Fruit fly (Drosophila melanogaster) whole organism, embryonic: Measurements from ENCODE around the gene mRpL30.
A peak's percentile ranks its signal among the peaks of the same experiment; 100 is the strongest.

ENCODE experiments used
- Adf1 ChIP-seq: fragments of 200-800 bp; sonication (Bioruptor generic); IDR thresholded peaks from 2 replicates; pipeline ENCODE4 v1.3.6; 2022; ENCODE audit warnings: missing biosample characterization, missing genetic modification characterization
- B-H1 ChIP-seq: fragments of 200-800 bp; sonication (Bioruptor generic); IDR thresholded peaks from 3 replicates; pipeline ENCODE4 v1.3.6; 2022; ENCODE audit warnings: missing biosample characterization, missing genetic modification characterization
- CG10462 ChIP-seq: fragments of 200-800 bp; sonication (Bioruptor generic); optimal IDR thresholded peaks from 2 replicates; lab custom pipeline; 2016; ENCODE audit warnings: missing biosample characterization, missing genetic modification characterization
- CG11456 ChIP-seq: fragments of 200-800 bp; sonication (Bioruptor generic); IDR thresholded peaks from 3 replicates; pipeline ENCODE4 v1.3.6; 2022; ENCODE audit warnings: missing biosample characterization, missing genetic modification characterization
- CG12155 ChIP-seq: fragments of 200-800 bp; sonication (Bioruptor generic); optimal IDR thresholded peaks from 3 replicates; lab custom pipeline; 2016; ENCODE audit warnings: missing biosample characterization, missing genetic modification characterization
- CG13894 ChIP-seq: fragments of 200-800 bp; sonication (Bioruptor generic); optimal IDR thresholded peaks from 3 replicates; lab custom pipeline; 2018; ENCODE audit warnings: missing biosample characterization, mild to moderate bottlenecking, missing genetic modification characterization, moderate library complexity
- CG14710 ChIP-seq: fragments of 200-800 bp; sonication (Bioruptor generic); optimal IDR thresholded peaks from 3 replicates; lab custom pipeline; 2019; ENCODE audit warnings: missing biosample characterization, mild to moderate bottlenecking, missing genetic modification characterization, moderate library complexity
- CG16813 ChIP-seq: fragments of 200-800 bp; sonication (Bioruptor generic); IDR thresholded peaks from 3 replicates; pipeline ENCODE4 v1.3.6; 2022; ENCODE audit warnings: missing biosample characterization, missing genetic modification characterization; ENCODE audit not compliant: partially characterized antibody
- CG17361 ChIP-seq: fragments of 200-800 bp; sonication (Bioruptor generic); IDR thresholded peaks from 3 replicates; pipeline ENCODE4 v1.3.6; 2022; ENCODE audit warnings: missing biosample characterization, missing genetic modification characterization
- CG18599 ChIP-seq: fragments of 200-800 bp; sonication (Bioruptor generic); optimal IDR thresholded peaks from 3 replicates; lab custom pipeline; 2017; ENCODE audit warnings: missing biosample characterization, missing genetic modification characterization, mild to moderate bottlenecking, moderate library complexity, missing genetic modification reagents
- CG2199 ChIP-seq: fragments of 200-800 bp; sonication (Bioruptor generic); IDR thresholded peaks from 3 replicates; pipeline ENCODE4 v1.3.6; 2022; ENCODE audit warnings: missing biosample characterization, missing genetic modification characterization
- CG2678 ChIP-seq: fragments of 200-800 bp; sonication (Bioruptor generic); optimal IDR thresholded peaks from 3 replicates; lab custom pipeline; 2019; ENCODE audit warnings: missing biosample characterization, mild to moderate bottlenecking, missing genetic modification characterization, moderate library complexity
- CG30403 ChIP-seq: fragments of 200-800 bp; sonication (Bioruptor generic); optimal IDR thresholded peaks from 3 replicates; lab custom pipeline; 2016; ENCODE audit warnings: missing biosample characterization, missing genetic modification characterization
- CG31441 ChIP-seq: fragments of 200-800 bp; sonication (Bioruptor generic); IDR thresholded peaks from 2 replicates; pipeline ENCODE4 v1.3.6; 2022; ENCODE audit warnings: missing biosample characterization, missing genetic modification characterization
- CG32767 ChIP-seq: fragments of 200-800 bp; sonication (Bioruptor generic); IDR thresholded peaks from 2 replicates; pipeline ENCODE4 v1.3.6; 2022; ENCODE audit warnings: missing biosample characterization, missing genetic modification characterization
- CG3407 ChIP-seq: fragments of 200-800 bp; sonication (Bioruptor generic); optimal IDR thresholded peaks from 2 replicates; lab custom pipeline; 2018; ENCODE audit warnings: missing biosample characterization, mild to moderate bottlenecking, missing genetic modification characterization
- CG4360 ChIP-seq: fragments of 200-800 bp; sonication (Bioruptor generic); IDR thresholded peaks from 2 replicates; pipeline ENCODE4 v1.3.6; 2022; ENCODE audit warnings: missing biosample characterization, missing genetic modification characterization
- CG4617 ChIP-seq: fragments of 200-800 bp; sonication (Bioruptor generic); optimal IDR thresholded peaks from 3 replicates; lab custom pipeline; 2016; ENCODE audit warnings: missing biosample characterization, missing genetic modification characterization, borderline replicate concordance
- CG6813 ChIP-seq: fragments of 200-800 bp; sonication (Bioruptor generic); optimal IDR thresholded peaks from 2 replicates; lab custom pipeline; 2017; ENCODE audit warnings: missing biosample characterization, missing genetic modification characterization, mild to moderate bottlenecking, moderate library complexity, missing genetic modification reagents
- CG8089 ChIP-seq: fragments of 200-800 bp; sonication (Bioruptor generic); optimal IDR thresholded peaks from 3 replicates; lab custom pipeline; 2016; ENCODE audit warnings: missing biosample characterization, missing genetic modification characterization
- CoRest ChIP-seq: fragments of 200-800 bp; sonication (Bioruptor generic); optimal IDR thresholded peaks from 3 replicates; lab custom pipeline; 2018; ENCODE audit warnings: missing biosample characterization, mild to moderate bottlenecking, missing genetic modification characterization, moderate library complexity
- Deaf1 ChIP-seq: fragments of 200-800 bp; optimal IDR thresholded peaks from 3 replicates; lab custom pipeline; 2019; ENCODE audit warnings: missing biosample characterization, mild to moderate bottlenecking, missing genetic modification characterization, moderate library complexity
- ERR ChIP-seq: fragments of 200-800 bp; sonication (Bioruptor generic); optimal IDR thresholded peaks from 2 replicates; lab custom pipeline; 2016; ENCODE audit warnings: missing biosample characterization, missing genetic modification characterization
- Eip74EF ChIP-seq, 2 experiments: fragments of 200-800 bp in 1 of 2; fragments of >200 bp in 1 of 2; sonication (Bioruptor generic) in 1 of 2; optimal IDR thresholded peaks; 2 replicates each; lab custom pipeline; 2017 to 2019; ENCODE audit warnings: missing biosample characterization in 2 of 2, missing genetic modification characterization in 2 of 2, mild to moderate bottlenecking in 1 of 2, moderate library complexity in 1 of 2
- Elba2 ChIP-seq: fragments of 200-800 bp; sonication (Bioruptor generic); optimal IDR thresholded peaks from 3 replicates; lab custom pipeline; 2016; ENCODE audit warnings: missing biosample characterization, missing genetic modification characterization
- HmgD ChIP-seq: fragments of 200-800 bp; sonication (Bioruptor generic); optimal IDR thresholded peaks from 3 replicates; lab custom pipeline; 2016; ENCODE audit warnings: missing biosample characterization, missing genetic modification characterization
- Hr51 ChIP-seq, 2 experiments: fragments of 200-800 bp; sonication (Bioruptor generic); optimal IDR thresholded peaks; 2 replicates in 1 of 2; 3 replicates in 1 of 2; lab custom pipeline; 2016 to 2018; ENCODE audit warnings: missing biosample characterization in 2 of 2, missing genetic modification characterization in 2 of 2, mild to moderate bottlenecking in 1 of 2, moderate library complexity in 1 of 2
- Scr ChIP-seq: fragments of 200-800 bp; sonication (Bioruptor generic); IDR thresholded peaks from 2 replicates; pipeline ENCODE4 v1.3.6; 2022; ENCODE audit warnings: missing biosample characterization, missing genetic modification characterization; ENCODE audit not compliant: partially characterized antibody
- Sin3A ChIP-seq: fragments of >200 bp; optimal IDR thresholded peaks from 2 replicates; lab custom pipeline; 2018
- Tbp ChIP-seq: fragments of >200 bp; optimal IDR thresholded peaks from 2 replicates; lab custom pipeline; 2018; ENCODE audit warnings: missing biosample characterization, missing genetic modification characterization
- YL-1 ChIP-seq: fragments of 200-800 bp; sonication (Bioruptor generic); optimal IDR thresholded peaks from 3 replicates; lab custom pipeline; 2017; ENCODE audit warnings: missing biosample characterization, mild to moderate bottlenecking, missing genetic modification characterization
- chinmo ChIP-seq: fragments of 200-800 bp; sonication (Bioruptor generic); IDR thresholded peaks from 4 replicates; pipeline ENCODE4 v1.3.6; 2022; ENCODE audit warnings: missing biosample characterization, missing genetic modification characterization; ENCODE audit not compliant: partially characterized antibody
- dimm ChIP-seq: fragments of 200-800 bp; sonication (Bioruptor generic); IDR thresholded peaks from 2 replicates; pipeline ENCODE4 v1.3.6; 2022; ENCODE audit warnings: missing biosample characterization, missing genetic modification characterization
- ftz-f1 ChIP-seq: fragments of 200-800 bp; sonication (Bioruptor generic); optimal IDR thresholded peaks from 2 replicates; lab custom pipeline; 2016; ENCODE audit warnings: missing biosample characterization, missing genetic modification characterization
- ind ChIP-seq: fragments of 200-800 bp; sonication (Bioruptor generic); optimal IDR thresholded peaks from 3 replicates; lab custom pipeline; 2016; ENCODE audit warnings: missing biosample characterization, missing genetic modification characterization
- mirr ChIP-seq: fragments of 200-800 bp; sonication (Bioruptor generic); optimal IDR thresholded peaks from 3 replicates; lab custom pipeline; 2018; ENCODE audit warnings: missing biosample characterization, mild to moderate bottlenecking, missing genetic modification characterization
- oc ChIP-seq: fragments of 200-800 bp; sonication (Bioruptor generic); optimal IDR thresholded peaks from 2 replicates; lab custom pipeline; 2018; ENCODE audit warnings: missing biosample characterization, mild to moderate bottlenecking, missing genetic modification characterization, moderate library complexity
- org-1 ChIP-seq: fragments of 200-800 bp; sonication (Bioruptor generic); optimal IDR thresholded peaks from 2 replicates; lab custom pipeline; 2017; ENCODE audit warnings: missing biosample characterization, missing genetic modification characterization
- pnt ChIP-seq: fragments of 200-800 bp; sonication (Bioruptor generic); optimal IDR thresholded peaks from 3 replicates; lab custom pipeline; 2016; ENCODE audit warnings: missing biosample characterization, missing genetic modification characterization
- rib ChIP-seq: fragments of 200-800 bp; sonication (Bioruptor generic); IDR thresholded peaks from 2 replicates; pipeline ENCODE4 v1.3.6; 2022; ENCODE audit warnings: missing biosample characterization, missing genetic modification characterization
- seq ChIP-seq: fragments of 200-800 bp; sonication (Bioruptor generic); IDR thresholded peaks from 2 replicates; pipeline ENCODE4 v1.3.6; 2022; ENCODE audit warnings: missing biosample characterization, missing genetic modification characterization
- sna ChIP-seq: fragments of 200-800 bp; sonication (Bioruptor generic); IDR thresholded peaks from 2 replicates; pipeline ENCODE4 v1.3.6; 2022; ENCODE audit warnings: missing biosample characterization, missing genetic modification characterization; ENCODE audit not compliant: partially characterized antibody
- ssp ChIP-seq: fragments of 200-800 bp; sonication (Bioruptor generic); IDR thresholded peaks from 2 replicates; pipeline ENCODE4 v1.3.6; 2022; ENCODE audit warnings: missing biosample characterization, missing genetic modification characterization
- tll ChIP-seq, 2 experiments: fragments of 200-800 bp in 1 of 2; fragments of >200 bp in 1 of 2; sonication (Bioruptor generic) in 1 of 2; optimal IDR thresholded peaks; 2 replicates each; lab custom pipeline; 2017 to 2019; ENCODE audit warnings: missing biosample characterization in 2 of 2, missing genetic modification characterization in 2 of 2, mild to moderate bottlenecking in 1 of 2, moderate library complexity in 1 of 2

mRpL30 gene

dm6 chrX:4616865-4617669, 30.6 kb upstream of the mRpL30 start, which contains the start of gene peb (continued):
- TF ChIP-seq chinmo (GFP tag; lab: Robert Waterston, UW) = peak; percentile 58; the same call in 1 of the 4 replicates
- TF ChIP-seq rib = 0 out of 2 replicates have a peak, but pooled peaks have one; percentile 10
- TF ChIP-seq CoRest (tag; lab: Kevin White, UChicago) = peak; percentile 67
- no peak for TF ChIP-seq CG13894
- TF ChIP-seq Hr51 (GFP tag; optimal IDR thresholded peaks at IDR 0.05; lab: Kevin White, UChicago) = peak in 1 of 2 experiments; percentile 24
- peak; percentile 83; the same call in 2 of the 3 replicates for TF ChIP-seq CG17361 (GFP tag; lab: Robert Waterston, UW)
- peak; percentile 7 for TF ChIP-seq CG18599 (GFP tag; lab: Kevin White, UChicago)
- peak; percentile 14 for TF ChIP-seq CG12155 (GFP tag; lab: Kevin White, UChicago)
- no peak for TF ChIP-seq CG4360 (GFP tag; lab: Robert Waterston, UW)
- peak; percentile 18 for TF ChIP-seq CG8089
- TF ChIP-seq CG14710 (tag; lab: Kevin White, UChicago) = peak; percentile 70
- TF ChIP-seq Eip74EF (GFP tag; optimal IDR thresholded peaks at IDR 0.05; lab: Kevin White, UChicago) = peak in 1 of 2 experiments; percentile 60
- TF ChIP-seq Elba2 (GFP tag; lab: Kevin White, UChicago) = peak; percentile 13
- TF ChIP-seq ssp = peak; percentile 44
- 0 out of 2 replicates have a peak, but pooled peaks have one; percentile 22 for TF ChIP-seq Scr
- TF ChIP-seq CG11456 = no peak
- no peak for TF ChIP-seq dimm (GFP tag; lab: Robert Waterston, UW)
- peak; percentile 96 for TF ChIP-seq Adf1 (GFP tag; lab: Robert Waterston, UW)
- TF ChIP-seq tll (GFP tag; optimal IDR thresholded peaks at IDR 0.05; lab: Kevin White, UChicago) = peak; percentile 21 to 63
- peak; percentile 45; the same call in 1 of the 2 replicates for TF ChIP-seq CG31441
- peak; percentile 6 for TF ChIP-seq ERR (GFP tag; lab: Kevin White, UChicago)
- TF ChIP-seq B-H1 (GFP tag; lab: Robert Waterston, UW) = peak; percentile 34; the same call in 2 of the 3 replicates
- no peak for TF ChIP-seq Sin3A
- TF ChIP-seq ind (GFP tag; lab: Kevin White, UChicago) = peak; percentile 16
- TF ChIP-seq Tbp (GFP tag; lab: Kevin White, UChicago) = no peak
- no peak for TF ChIP-seq Deaf1 (tag; lab: Kevin White, UChicago)
- 0 out of 3 replicates have a peak, but pooled peaks have one; percentile 44 for TF ChIP-seq CG2199
- no peak for TF ChIP-seq mirr (GFP tag; lab: Kevin White, UChicago)
- peak; percentile 54 for TF ChIP-seq sna (GFP tag; lab: Robert Waterston, UW)
- TF ChIP-seq ftz-f1 (GFP tag; lab: Kevin White, UChicago) = no peak
- TF ChIP-seq CG4617 (GFP tag; lab: Kevin White, UChicago) = no peak
- TF ChIP-seq org-1 (GFP tag; lab: Kevin White, UChicago) = peak; percentile 37
- TF ChIP-seq pnt (GFP tag; lab: Kevin White, UChicago) = peak; percentile 76
- TF ChIP-seq HmgD (GFP tag; lab: Kevin White, UChicago) = no peak
- peak; percentile 7; the same call in 1 of the 2 replicates for TF ChIP-seq seq (GFP tag; lab: Robert Waterston, UW)
- peak; percentile 62 for TF ChIP-seq CG30403 (GFP tag; lab: Kevin White, UChicago)
- peak; percentile 47 for TF ChIP-seq CG2678 (tag; lab: Kevin White, UChicago)
- no peak for TF ChIP-seq YL-1
- TF ChIP-seq CG32767 = peak; percentile 12; the same call in 1 of the 2 replicates
- TF ChIP-seq oc (tag; lab: Kevin White, UChicago) = peak; percentile 38
- peak; percentile 27 for TF ChIP-seq CG10462
- TF ChIP-seq CG16813 (GFP tag; lab: Robert Waterston, UW) = no peak
- TF ChIP-seq CG3407 (GFP tag; lab: Kevin White, UChicago) = no peak
- no peak for TF ChIP-seq CG6813
